Worm (Caenorhabditis elegans): ENCODE measurements around the gene R11G11.16.

ce11 chrV:562834-563233 is 37.9 kb upstream of the R11G11.16 start, which contains the start of gene C14C6.2:
- no peak for TF ChIP-seq med-1 (GFP tag; optimal IDR thresholded peaks at IDR 0.05; ENCODE audit: insufficient read depth)
- no peak for TF ChIP-seq klf-2 (GFP tag; conservative IDR thresholded peaks at IDR 0.05)
- TF ChIP-seq ztf-29 (GFP tag; IDR thresholded peaks at IDR 0.05) = no peak
- TF ChIP-seq tab-1 (GFP tag; IDR thresholded peaks at IDR 0.05) = no peak
- TF ChIP-seq flt-1 (GFP tag; IDR thresholded peaks at IDR 0.05) = no peak

Measured in whole organism, midembryonic.